Fruit fly (Drosophila melanogaster) whole organism, pupa: ENCODE measurements around the gene CG16781.
A peak's percentile ranks its signal among the peaks of the same experiment; 100 is the strongest.

ENCODE experiments used
- CG10348 ChIP-seq: fragments of 200-800 bp; sonication (Bioruptor generic); IDR thresholded peaks from 2 replicates; pipeline ENCODE4 v1.3.6; 2022; ENCODE audit warnings: missing biosample characterization, missing genetic modification characterization
- CG12605 ChIP-seq: fragments of 200-800 bp; sonication (Bioruptor generic); IDR thresholded peaks from 2 replicates; pipeline ENCODE4 v1.3.6; 2022; ENCODE audit warnings: missing biosample characterization, missing genetic modification characterization
- CG14655 ChIP-seq: fragments of 200-800 bp; sonication (Bioruptor generic); optimal IDR thresholded peaks from 3 replicates; lab custom pipeline; 2017; ENCODE audit warnings: mild to moderate bottlenecking, missing biosample characterization, missing genetic modification reagents, missing genetic modification characterization
- CG15710 ChIP-seq: fragments of 200-800 bp; sonication (Bioruptor generic); optimal IDR thresholded peaks from 2 replicates; lab custom pipeline; 2018; ENCODE audit warnings: missing biosample characterization, mild to moderate bottlenecking, missing genetic modification characterization, moderate library complexity
- CG17806 ChIP-seq: fragments of 200-800 bp; sonication (Bioruptor generic); optimal IDR thresholded peaks from 2 replicates; lab custom pipeline; 2018; ENCODE audit warnings: missing biosample characterization, mild to moderate bottlenecking, missing genetic modification characterization, moderate library complexity
- CG32121 ChIP-seq: fragments of 200-800 bp; sonication (Bioruptor generic); IDR thresholded peaks from 2 replicates; pipeline ENCODE4 v1.3.6; 2022; ENCODE audit warnings: missing biosample characterization, missing genetic modification characterization
- CG4496 ChIP-seq: fragments of 200-800 bp; sonication (Bioruptor generic); IDR thresholded peaks from 3 replicates; pipeline ENCODE4 v1.3.6; 2022; ENCODE audit warnings: missing biosample characterization, missing genetic modification characterization
- CG8301 ChIP-seq: fragments of 200-800 bp; sonication (Bioruptor generic); optimal IDR thresholded peaks from 2 replicates; lab custom pipeline; 2018; ENCODE audit warnings: missing biosample characterization, mild to moderate bottlenecking, missing genetic modification characterization
- D1 ChIP-seq: fragments of 200-800 bp; sonication (Bioruptor generic); optimal IDR thresholded peaks from 2 replicates; lab custom pipeline; 2018; ENCODE audit warnings: missing biosample characterization, mild to moderate bottlenecking, missing genetic modification characterization, moderate library complexity
- EcR ChIP-seq: fragments of 200-800 bp; sonication (Bioruptor generic); optimal IDR thresholded peaks from 3 replicates; lab custom pipeline; 2019; ENCODE audit warnings: missing biosample characterization, missing genetic modification characterization, mild to moderate bottlenecking, moderate library complexity, missing genetic modification reagents
- Pif1B ChIP-seq: fragments of 200-800 bp; sonication (Bioruptor generic); optimal IDR thresholded peaks from 3 replicates; lab custom pipeline; 2016; ENCODE audit warnings: missing biosample characterization, missing genetic modification characterization
- fd96Ca ChIP-seq: fragments of 200-800 bp; sonication (Bioruptor generic); IDR thresholded peaks from 3 replicates; pipeline ENCODE4 v1.3.6; 2022; ENCODE audit warnings: missing biosample characterization, missing genetic modification characterization
- gl ChIP-seq: fragments of 200-800 bp; sonication (Bioruptor generic); optimal IDR thresholded peaks from 2 replicates; lab custom pipeline; 2018; ENCODE audit warnings: missing biosample characterization, mild to moderate bottlenecking, missing genetic modification characterization
- rn ChIP-seq: fragments of 200-800 bp; sonication (Bioruptor generic); IDR thresholded peaks from 2 replicates; pipeline ENCODE4 v1.3.6; 2022; ENCODE audit warnings: missing biosample characterization, missing genetic modification characterization

- TF ChIP-seq CG10348 (no peak), EcR (GFP tag; lab: Kevin White, UChicago) (no peak), CG4496 (peak; percentile 51; the same call in 2 of the 3 replicates), CG8301 (tag; lab: Kevin White, UChicago) (no peak), CG32121 (GFP tag; lab: Robert Waterston, UW) (peak; percentile 51; the same call in 1 of the 2 replicates), gl (tag; lab: Kevin White, UChicago) (no peak), CG12605 (peak; percentile 37; the same call in 1 of the 2 replicates), CG14655 (GFP tag; lab: Kevin White, UChicago) (no peak), CG15710 (tag; lab: Kevin White, UChicago) (no peak), CG17806 (no peak), Pif1B (GFP tag; lab: Kevin White, UChicago) (no peak), fd96Ca (GFP tag; lab: Robert Waterston, UW) (no peak), rn (no peak), D1 (tag; lab: Kevin White, UChicago) (no peak)
Observed at dm6 chrX:3431641-3432040, 32.2 kb downstream of the CG16781 start.
